Worm (Caenorhabditis elegans) whole organism, midembryonic: Measurements from ENCODE around the gene T16A9.5.

ENCODE experiments used
- T22C8.4 ChIP-seq: fragments of 200-800 bp; sonication (Bioruptor generic); IDR thresholded peaks from 2 replicates; pipeline ENCODE4 v1.3.6; 2022; ENCODE audit warnings: missing genetic modification characterization, missing compliant biosample characterization
- cog-1 ChIP-seq: sonication (generic microtip); optimal IDR thresholded peaks from 2 replicates; lab custom pipeline; 2016; ENCODE audit warnings: missing genetic modification characterization, missing compliant biosample characterization
- flt-1 ChIP-seq: fragments of 200-800 bp; sonication (Bioruptor generic); IDR thresholded peaks from 2 replicates; pipeline ENCODE4 v1.3.6; 2022; ENCODE audit warnings: missing genetic modification characterization, missing compliant biosample characterization
- klf-2 ChIP-seq: fragments of 200-800 bp; sonication (Bioruptor generic); conservative IDR thresholded peaks from 2 replicates; pipeline ENCODE4 v1.3.6; 2022; ENCODE audit warnings: missing genetic modification reagents, missing genetic modification characterization, missing compliant biosample characterization
- med-1 ChIP-seq: sonication (generic microtip); optimal IDR thresholded peaks from 2 replicates; lab custom pipeline; 2017; ENCODE audit warnings: missing genetic modification characterization, mild to moderate bottlenecking, missing compliant biosample characterization, antibody characterized with exemption, missing genetic modification reagents; ENCODE audit not compliant: insufficient read depth
- ref-1 ChIP-seq: fragments of 200-800 bp; sonication (Bioruptor generic); conservative IDR thresholded peaks from 2 replicates; pipeline ENCODE4 v1.3.6; 2022; ENCODE audit warnings: missing genetic modification reagents, missing genetic modification characterization, missing compliant biosample characterization
- tab-1 ChIP-seq: fragments of 200-800 bp; sonication (Bioruptor generic); IDR thresholded peaks from 2 replicates; pipeline ENCODE4 v1.3.6; 2022; ENCODE audit warnings: missing genetic modification characterization, missing compliant biosample characterization
- ztf-23 ChIP-seq: fragments of 200-800 bp; sonication (Bioruptor generic); IDR thresholded peaks from 2 replicates; pipeline ENCODE4 v1.3.6; 2022; ENCODE audit warnings: missing genetic modification reagents, missing genetic modification characterization, missing compliant biosample characterization
- ztf-29 ChIP-seq: fragments of 200-800 bp; sonication (Bioruptor generic); IDR thresholded peaks from 2 replicates; pipeline ENCODE4 v1.3.6; 2022; ENCODE audit warnings: missing genetic modification reagents, missing genetic modification characterization, missing compliant biosample characterization

Gene T16A9.5

DNA sequence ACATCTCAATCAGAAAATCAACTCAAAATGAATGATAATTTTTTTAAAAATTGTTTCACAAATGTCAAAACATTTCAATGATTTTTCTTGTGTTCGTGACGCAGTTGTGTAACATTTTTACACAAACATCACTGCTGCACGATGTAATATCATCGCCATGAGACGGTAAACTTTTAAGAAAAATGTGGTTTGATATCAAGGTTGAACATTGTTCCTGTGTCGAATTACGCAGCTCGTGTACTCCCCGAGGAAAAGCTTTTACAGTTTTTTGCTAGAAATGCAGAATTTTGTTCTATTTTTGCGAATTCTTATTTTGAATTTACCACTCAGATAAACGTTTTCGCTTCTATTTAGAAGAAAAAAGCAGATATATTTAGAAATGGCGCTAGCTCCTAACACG lies 17.4 kb downstream of the T16A9.5 start:
- TF ChIP-seq tab-1 (GFP tag; lab: Robert Waterston, UW) = no peak
- no peak for TF ChIP-seq ztf-23
- no peak for TF ChIP-seq klf-2 (GFP tag; lab: Robert Waterston, UW)
- TF ChIP-seq med-1 (GFP tag; lab: Kevin White, UChicago) = no peak
- no peak for TF ChIP-seq ref-1 (GFP tag; lab: Robert Waterston, UW)
- TF ChIP-seq flt-1 = no peak
- no peak for TF ChIP-seq T22C8.4 (GFP tag; lab: Robert Waterston, UW)
- TF ChIP-seq ztf-29 (GFP tag; lab: Robert Waterston, UW) = no peak
- no peak for TF ChIP-seq cog-1 (tag; lab: Kevin White, UChicago)

- TF ChIP-seq ztf-23 (no peak), ztf-29 (GFP tag; lab: Robert Waterston, UW) (no peak), med-1 (GFP tag; lab: Kevin White, UChicago) (no peak)
Measured at ce11 chrV:14194514-14194913, 20.5 kb downstream of the T16A9.5 start.

DNA sequence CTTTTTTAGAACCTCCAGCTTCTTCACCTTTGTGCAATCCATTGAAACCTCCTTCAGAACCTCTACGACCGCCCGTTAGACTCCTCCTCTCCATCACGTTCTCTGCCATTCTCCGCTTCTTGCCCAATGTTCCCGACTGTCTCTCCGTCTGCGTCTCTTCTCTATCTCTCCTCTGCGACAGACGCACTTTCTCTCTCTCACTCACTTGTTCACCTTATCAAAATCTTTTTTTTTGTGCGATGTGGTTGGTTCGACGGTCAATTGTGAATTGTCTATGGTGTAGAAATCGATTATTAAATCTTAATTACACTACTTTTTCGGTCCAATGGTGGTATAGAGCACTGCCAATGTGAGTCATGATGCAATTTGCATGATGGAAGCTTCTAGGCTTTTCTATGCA lies 21.6 kb downstream of the T16A9.5 start, which contains the start of gene atfs-1:
TSS of gene atfs-1 (plus strand) at position 213 of the 400 bp plus-strand sequence.
- no peak for TF ChIP-seq ref-1 (GFP tag; lab: Robert Waterston, UW)
- TF ChIP-seq flt-1 = no peak
- no peak for TF ChIP-seq klf-2 (GFP tag; lab: Robert Waterston, UW)
- no peak for TF ChIP-seq tab-1 (GFP tag; lab: Robert Waterston, UW)
- no peak for TF ChIP-seq med-1 (GFP tag; lab: Kevin White, UChicago)
- no peak for TF ChIP-seq ztf-29 (GFP tag; lab: Robert Waterston, UW)
- no peak for TF ChIP-seq ztf-23
- TF ChIP-seq cog-1 (tag; lab: Kevin White, UChicago) = no peak
- no peak for TF ChIP-seq T22C8.4 (GFP tag; lab: Robert Waterston, UW)

DNA sequence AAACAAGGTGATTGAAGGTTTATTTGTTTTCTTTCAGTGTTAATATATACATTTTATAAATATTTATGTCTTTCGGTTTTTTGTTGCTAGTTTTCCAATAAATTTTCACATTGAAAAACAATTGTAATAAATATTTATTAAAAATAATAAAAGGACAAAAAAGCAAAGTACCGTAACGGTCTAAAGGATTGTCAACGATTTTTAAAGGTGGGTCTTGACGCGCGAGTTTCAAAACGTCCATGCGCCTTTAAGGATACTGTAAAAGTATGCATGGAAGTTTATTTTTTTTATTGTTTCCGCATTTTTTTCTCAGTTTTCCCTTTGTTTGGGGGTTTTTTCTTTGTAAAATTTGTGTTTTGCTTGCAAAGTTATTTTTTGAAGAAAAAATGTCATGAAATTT lies 22.1 kb downstream of the T16A9.5 start:
- no peak for TF ChIP-seq tab-1 (GFP tag; lab: Robert Waterston, UW)
- TF ChIP-seq ref-1 (GFP tag; lab: Robert Waterston, UW) = no peak
- no peak for TF ChIP-seq med-1 (GFP tag; lab: Kevin White, UChicago)
- TF ChIP-seq T22C8.4 (GFP tag; lab: Robert Waterston, UW) = no peak
- TF ChIP-seq ztf-29 (GFP tag; lab: Robert Waterston, UW) = no peak
- no peak for TF ChIP-seq klf-2 (GFP tag; lab: Robert Waterston, UW)
- no peak for TF ChIP-seq cog-1 (tag; lab: Kevin White, UChicago)
- no peak for TF ChIP-seq flt-1
- no peak for TF ChIP-seq ztf-23

DNA sequence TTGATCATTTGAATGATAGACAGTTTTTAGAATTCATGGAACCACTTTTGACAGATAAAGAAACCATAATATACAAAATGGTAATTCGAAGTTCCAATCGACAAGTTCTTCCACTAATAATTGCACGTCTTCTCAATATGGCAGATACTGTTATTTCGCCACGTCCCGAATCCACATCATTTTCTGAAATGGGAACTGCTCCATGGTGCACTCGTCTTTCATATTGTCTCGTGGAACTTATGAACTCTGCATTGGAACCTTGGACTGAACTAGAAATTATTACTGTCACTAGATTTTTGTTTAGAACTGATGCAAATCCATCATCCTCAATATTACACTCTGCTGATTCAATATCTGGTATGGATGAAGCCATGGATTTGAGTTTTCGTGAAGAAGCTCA lies 27.9 kb downstream of the T16A9.5 start:
- TF ChIP-seq cog-1 (tag; lab: Kevin White, UChicago) (no peak), ztf-23 (no peak), ref-1 (GFP tag; lab: Robert Waterston, UW) (no peak), med-1 (GFP tag; lab: Kevin White, UChicago) (no peak)

DNA sequence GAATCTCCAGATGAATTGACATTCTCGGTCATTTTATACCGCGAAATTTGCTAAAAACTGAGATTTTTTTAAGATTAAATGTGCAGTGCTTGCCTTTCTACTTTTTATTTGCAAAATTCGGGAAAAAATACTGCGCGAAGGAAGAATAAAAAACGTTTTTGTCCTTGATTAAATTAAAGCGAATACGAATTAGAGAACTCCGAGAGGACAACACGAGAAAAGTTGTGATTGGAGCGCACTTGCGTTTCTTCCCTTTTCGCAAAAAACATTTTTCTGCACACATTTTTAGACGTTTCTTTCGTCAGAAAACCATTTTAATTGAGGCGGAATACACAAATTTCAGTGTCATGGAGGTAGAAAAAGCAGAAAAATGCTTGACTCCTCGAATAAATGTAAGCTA lies 29.6 kb downstream of the T16A9.5 start, which contains the start of the genes trm-1 and ints-2:
TSS of gene trm-1 (minus strand) at position 175 of the 400 bp plus-strand sequence.
TSS of gene ints-2 (plus strand) at position 249 of the 400 bp plus-strand sequence.
- TF ChIP-seq ztf-23 (no peak), cog-1 (tag; lab: Kevin White, UChicago) (peak; percentile 3), med-1 (GFP tag; lab: Kevin White, UChicago) (no peak), flt-1 (no peak)

- TF ChIP-seq cog-1 (tag; lab: Kevin White, UChicago) (no peak), klf-2 (GFP tag; lab: Robert Waterston, UW) (no peak), T22C8.4 (GFP tag; lab: Robert Waterston, UW) (no peak), ztf-23 (no peak)
Measured at ce11 chrV:14182860-14183259, 32.1 kb downstream of the T16A9.5 start, which contains the start of gene cest-2.3. Gene cest-2.3 (minus strand): TSS chrV:14182960.

ce11 chrV:14179947-14180346 lies 35.1 kb downstream of the T16A9.5 start, which contains the start of gene ZC376.8:
Gene ZC376.8 (plus strand): TSS chrV:14180247.
- TF ChIP-seq T22C8.4 (GFP tag; lab: Robert Waterston, UW) = no peak
- no peak for TF ChIP-seq tab-1 (GFP tag; lab: Robert Waterston, UW)
- no peak for TF ChIP-seq med-1 (GFP tag; lab: Kevin White, UChicago)
- TF ChIP-seq ztf-23 = no peak
- no peak for TF ChIP-seq ref-1 (GFP tag; lab: Robert Waterston, UW)
- no peak for TF ChIP-seq flt-1
- TF ChIP-seq ztf-29 (GFP tag; lab: Robert Waterston, UW) = no peak
- TF ChIP-seq klf-2 (GFP tag; lab: Robert Waterston, UW) = no peak
- no peak for TF ChIP-seq cog-1 (tag; lab: Kevin White, UChicago)

ce11 chrV:14177657-14178129 lies 37.3 kb downstream of the T16A9.5 start, which contains the start of gene ceh-74:
Gene ceh-74 (plus strand): TSS chrV:14178079.
- no peak for TF ChIP-seq ref-1 (GFP tag; lab: Robert Waterston, UW)

- TF ChIP-seq T22C8.4 (GFP tag; lab: Robert Waterston, UW) (no peak), ztf-23 (no peak), cog-1 (tag; lab: Kevin White, UChicago) (no peak)
Measured at ce11 chrV:14176572-14176971, 38.4 kb downstream of the T16A9.5 start.

DNA sequence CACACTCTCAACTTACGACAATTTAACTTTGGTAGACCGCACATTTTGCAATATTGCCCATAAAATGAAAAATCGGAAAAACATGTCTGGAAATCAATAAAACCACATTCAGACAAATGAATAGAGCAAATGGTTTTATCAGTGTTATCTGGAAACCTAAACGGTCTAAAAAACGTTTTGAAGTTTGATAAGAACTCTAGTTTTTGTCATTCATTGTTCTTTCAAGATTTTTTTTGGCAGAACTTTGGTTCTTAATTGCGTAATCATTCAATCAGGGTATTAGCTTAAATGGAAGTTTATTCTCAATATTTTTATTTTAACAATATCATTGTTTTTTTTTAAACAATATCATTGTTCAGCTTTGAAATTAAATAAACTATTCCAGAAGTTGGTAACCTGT lies 39.8 kb downstream of the T16A9.5 start, which contains the start of gene cest-2.2:
TSS of gene cest-2.2 (minus strand) at position 140 of the 400 bp plus-strand sequence.
- TF ChIP-seq tab-1 (GFP tag; lab: Robert Waterston, UW) (no peak), ztf-23 (no peak), med-1 (GFP tag; lab: Kevin White, UChicago) (no peak), flt-1 (no peak), T22C8.4 (GFP tag; lab: Robert Waterston, UW) (no peak), ref-1 (GFP tag; lab: Robert Waterston, UW) (no peak), klf-2 (GFP tag; lab: Robert Waterston, UW) (no peak), ztf-29 (GFP tag; lab: Robert Waterston, UW) (no peak), cog-1 (tag; lab: Kevin White, UChicago) (no peak)
